Worm (Caenorhabditis elegans): ENCODE measurements around the gene acl-5.

DNA sequence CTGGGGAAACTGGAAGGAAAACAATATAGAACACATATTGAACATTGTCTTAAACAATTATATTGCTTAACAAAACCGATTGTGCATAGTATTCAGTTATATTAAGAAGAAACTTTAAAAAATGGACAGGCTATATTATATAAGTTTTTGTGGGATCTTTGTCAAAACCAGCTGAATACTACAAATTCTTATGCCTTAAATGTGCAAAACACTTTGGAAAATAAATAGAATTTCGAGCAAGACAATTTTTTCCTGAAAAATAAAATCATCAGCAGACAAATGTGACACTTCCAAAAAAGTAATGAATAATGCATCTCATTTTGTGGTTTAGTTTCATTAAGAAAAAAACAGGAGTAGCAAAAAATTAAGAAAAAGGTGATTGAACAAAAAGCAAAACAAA, 29.8 kb downstream of the acl-5 start:
- no peak for TF ChIP-seq flt-1 (GFP tag; IDR thresholded peaks at IDR 0.05)
- TF ChIP-seq tab-1 (GFP tag; IDR thresholded peaks at IDR 0.05) = no peak
- no peak for TF ChIP-seq ztf-29 (GFP tag; IDR thresholded peaks at IDR 0.05)
- no peak for TF ChIP-seq cog-1 (tag; optimal IDR thresholded peaks at IDR 0.05)
- TF ChIP-seq ztf-23 (GFP tag; IDR thresholded peaks at IDR 0.05) = no peak
- no peak for TF ChIP-seq ref-1 (GFP tag; conservative IDR thresholded peaks at IDR 0.05)
- TF ChIP-seq T22C8.4 (GFP tag; IDR thresholded peaks at IDR 0.05) = no peak
- TF ChIP-seq klf-2 (GFP tag; conservative IDR thresholded peaks at IDR 0.05) = no peak
